Worm (Caenorhabditis elegans): ENCODE results near the gene W09C2.8.

The W09C2.8 gene

DNA sequence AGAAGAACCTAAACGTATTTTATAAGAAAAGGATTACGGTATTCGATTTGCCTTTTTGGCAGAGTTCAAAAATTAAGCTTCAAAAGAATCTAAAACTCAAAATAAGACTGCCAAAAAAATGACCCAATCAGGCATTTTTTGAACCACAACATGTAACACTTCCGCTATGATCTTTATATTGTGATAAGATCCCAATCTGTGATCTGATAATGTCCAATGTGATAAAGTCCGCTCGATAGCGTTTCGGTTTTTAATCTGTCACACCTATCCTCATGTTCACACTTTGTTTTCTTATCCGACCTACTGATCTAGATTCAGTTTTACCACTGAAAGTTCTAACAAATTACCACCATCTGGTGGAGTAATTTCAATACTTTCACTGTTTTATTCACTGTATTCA is 10.1 kb downstream of the W09C2.8 start:
- no peak for TF ChIP-seq nhr-11 (tag; optimal IDR thresholded peaks at IDR 0.05)
- no peak for TF ChIP-seq ceh-30 (tag; optimal IDR thresholded peaks at IDR 0.05)
- TF ChIP-seq ref-2 (tag; optimal IDR thresholded peaks at IDR 0.05), result no peak
- TF ChIP-seq ceh-19 (GFP tag; optimal IDR thresholded peaks at IDR 0.05), result no peak

DNA sequence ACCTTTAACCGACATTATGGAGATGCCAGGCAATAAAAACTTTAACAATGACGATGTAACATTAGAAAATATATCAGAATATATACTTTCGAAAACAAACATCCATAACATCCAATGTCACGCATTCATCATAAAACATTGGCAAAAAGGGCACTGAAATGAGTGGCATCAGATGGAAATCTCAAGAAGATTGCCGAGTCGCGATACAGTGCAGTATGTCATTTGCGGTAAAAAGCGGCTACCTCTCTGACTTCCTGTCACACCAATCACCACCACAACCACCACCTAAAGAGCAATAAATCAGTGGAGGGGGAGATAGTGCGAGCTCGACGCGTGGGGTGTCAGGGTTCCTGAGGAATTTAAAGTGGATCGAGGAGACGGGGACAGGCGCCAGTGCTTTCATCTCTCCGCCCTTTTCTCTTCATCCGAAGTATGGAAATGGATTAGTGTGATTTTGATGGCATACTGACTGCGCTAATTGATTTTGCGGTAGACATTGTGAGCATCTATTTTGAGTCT is 11.0 kb downstream of the W09C2.8 start:
- peak; percentile 27 for TF ChIP-seq rnt-1 (tag; optimal IDR thresholded peaks at IDR 0.05)
- no peak for TF ChIP-seq ahr-1 (tag; optimal IDR thresholded peaks at IDR 0.05)
- TF ChIP-seq madf-2 (tag; optimal IDR thresholded peaks at IDR 0.05), result no peak
- TF ChIP-seq che-1 (tag; optimal IDR thresholded peaks at IDR 0.05), result no peak
- TF ChIP-seq lim-6 (tag; optimal IDR thresholded peaks at IDR 0.05), result no peak
- TF ChIP-seq Y22D7AL.16 (tag; optimal IDR thresholded peaks at IDR 0.05), result no peak
- TF ChIP-seq unc-86 (tag; optimal IDR thresholded peaks at IDR 0.05), result no peak
- peak; percentile 48 for TF ChIP-seq unc-55 (GFP tag; optimal IDR thresholded peaks at IDR 0.05)
- TF ChIP-seq C38D4.7 (GFP tag; optimal IDR thresholded peaks at IDR 0.05), result no peak
- TF ChIP-seq ceh-9 (tag; optimal IDR thresholded peaks at IDR 0.05), result no peak

DNA sequence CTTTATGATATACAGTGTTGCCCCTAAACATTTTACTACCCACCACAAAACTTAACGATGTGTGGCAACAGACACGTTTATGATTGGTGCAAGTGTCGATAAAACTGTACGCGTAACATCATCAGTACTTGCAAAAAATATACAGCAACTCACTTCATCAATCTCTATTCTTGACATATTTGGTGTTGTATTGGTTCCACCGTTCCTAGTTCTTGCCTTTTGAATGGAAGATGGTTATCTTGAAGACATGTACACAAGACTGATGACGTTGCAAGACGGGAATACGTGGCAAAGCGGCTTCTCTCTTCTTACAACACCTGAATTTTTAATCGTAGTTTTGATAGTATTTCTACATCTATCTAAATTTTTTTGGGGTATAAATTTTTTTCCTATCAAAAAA is 13.3 kb downstream of the W09C2.8 start:
- no peak for TF ChIP-seq hlh-8 (tag; optimal IDR thresholded peaks at IDR 0.05)
- no peak for TF ChIP-seq ceh-9 (tag; optimal IDR thresholded peaks at IDR 0.05)
- TF ChIP-seq ceh-2 (tag; optimal IDR thresholded peaks at IDR 0.05), result no peak
- no peak for TF ChIP-seq ceh-18 (tag; optimal IDR thresholded peaks at IDR 0.05)
- no peak for TF ChIP-seq ttx-3 (tag; optimal IDR thresholded peaks at IDR 0.05)
- no peak for TF ChIP-seq tbx-2 (tag; optimal IDR thresholded peaks at IDR 0.05)
- TF ChIP-seq ceh-6 (GFP tag; optimal IDR thresholded peaks at IDR 0.05), result no peak
- no peak for TF ChIP-seq sox-4 (tag; optimal IDR thresholded peaks at IDR 0.05)
- no peak for TF ChIP-seq Y22D7AL.16 (tag; optimal IDR thresholded peaks at IDR 0.05)
- TF ChIP-seq pax-1 (tag; optimal IDR thresholded peaks at IDR 0.05), result no peak
- no peak for TF ChIP-seq nhr-232 (tag; optimal IDR thresholded peaks at IDR 0.05)
- no peak for TF ChIP-seq pat-9 (tag; optimal IDR thresholded peaks at IDR 0.05)
- no peak for TF ChIP-seq nhr-11 (tag; optimal IDR thresholded peaks at IDR 0.05)
- TF ChIP-seq fkh-6 (tag; optimal IDR thresholded peaks at IDR 0.05), result no peak
- TF ChIP-seq ztf-16 (tag; optimal IDR thresholded peaks at IDR 0.05), result no peak

DNA sequence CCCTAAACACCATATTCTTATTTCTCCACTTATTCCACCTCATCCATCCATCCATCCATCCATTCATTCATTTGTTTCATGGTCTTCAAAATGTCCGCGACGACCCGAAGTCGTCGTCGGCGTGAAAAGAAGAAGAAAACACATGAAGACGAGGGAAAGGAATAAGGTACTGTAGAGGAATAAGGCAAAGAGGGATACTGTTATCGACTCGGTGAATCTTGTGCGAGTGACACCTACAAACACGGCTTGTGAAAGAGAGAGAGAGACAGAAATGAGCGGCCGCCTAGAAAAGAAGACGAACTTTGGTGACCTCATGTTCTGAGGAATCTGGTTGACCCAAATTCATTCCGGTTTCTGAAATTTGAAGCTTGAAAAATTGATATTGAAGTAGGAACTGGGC is 15.1 kb downstream of the W09C2.8 start:
- TF ChIP-seq T23F11.4 (GFP tag; optimal IDR thresholded peaks at IDR 0.05), result no peak
- TF ChIP-seq nhr-232 (tag; optimal IDR thresholded peaks at IDR 0.05), result no peak
- no peak for TF ChIP-seq pax-1 (tag; optimal IDR thresholded peaks at IDR 0.05)
- no peak for TF ChIP-seq ztf-16 (tag; optimal IDR thresholded peaks at IDR 0.05)
- no peak for TF ChIP-seq lin-11 (tag; optimal IDR thresholded peaks at IDR 0.05)
- TF ChIP-seq hlh-15 (tag; optimal IDR thresholded peaks at IDR 0.05), result no peak
- no peak for TF ChIP-seq ceh-30 (tag; optimal IDR thresholded peaks at IDR 0.05)
- no peak for TF ChIP-seq ceh-24 (tag; optimal IDR thresholded peaks at IDR 0.05)
- TF ChIP-seq fkh-10 (GFP tag; optimal IDR thresholded peaks at IDR 0.05), result no peak
- TF ChIP-seq elt-2 (tag; optimal IDR thresholded peaks at IDR 0.05), result no peak
- no peak for TF ChIP-seq ceh-6 (GFP tag; optimal IDR thresholded peaks at IDR 0.05)
- no peak for TF ChIP-seq fkh-6 (tag; optimal IDR thresholded peaks at IDR 0.05)
- no peak for TF ChIP-seq unc-86 (tag; optimal IDR thresholded peaks at IDR 0.05)
- TF ChIP-seq ceh-48 (tag; optimal IDR thresholded peaks at IDR 0.05), result no peak
- no peak for TF ChIP-seq pag-3 (tag; optimal IDR thresholded peaks at IDR 0.05; ENCODE audit: borderline replicate concordance)
- no peak for TF ChIP-seq elt-4 (tag; optimal IDR thresholded peaks at IDR 0.05)
- TF ChIP-seq tbx-2 (tag; optimal IDR thresholded peaks at IDR 0.05), result no peak

DNA sequence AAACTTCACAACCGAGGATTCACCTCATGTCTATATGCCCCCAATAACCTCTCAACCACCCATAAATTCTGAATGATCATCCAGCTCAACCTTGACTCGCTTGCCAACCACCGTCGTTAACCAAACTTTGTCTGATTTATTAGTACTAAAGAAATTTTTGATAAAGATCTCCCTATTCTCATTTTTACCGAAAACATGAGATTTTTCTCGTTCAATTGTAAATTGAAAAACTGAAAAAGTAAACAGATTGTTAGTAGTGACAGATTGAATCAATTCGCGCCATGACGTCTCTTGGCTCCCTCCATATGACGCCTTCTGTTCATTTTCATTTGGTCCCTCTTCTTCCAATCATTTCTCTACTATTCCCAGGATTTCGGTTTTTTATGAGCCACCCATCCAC is 16.2 kb downstream of the W09C2.8 start:
- no peak for TF ChIP-seq hlh-8 (tag; optimal IDR thresholded peaks at IDR 0.05)
- no peak for TF ChIP-seq pros-1 (tag; optimal IDR thresholded peaks at IDR 0.05)
- no peak for TF ChIP-seq ceh-22 (tag; optimal IDR thresholded peaks at IDR 0.05)
- no peak for TF ChIP-seq elt-4 (tag; optimal IDR thresholded peaks at IDR 0.05)
- no peak for TF ChIP-seq eyg-1 (tag; optimal IDR thresholded peaks at IDR 0.05)
- TF ChIP-seq nhr-11 (tag; optimal IDR thresholded peaks at IDR 0.05), result no peak
- TF ChIP-seq fkh-10 (GFP tag; optimal IDR thresholded peaks at IDR 0.05), result no peak
- TF ChIP-seq dve-1 (tag; optimal IDR thresholded peaks at IDR 0.05), result no peak
- no peak for TF ChIP-seq unc-42 (tag; optimal IDR thresholded peaks at IDR 0.05)
- TF ChIP-seq sox-2 (GFP tag; IDR thresholded peaks at IDR 0.05), result no peak
- TF ChIP-seq elt-2 (tag; optimal IDR thresholded peaks at IDR 0.05), result no peak
- no peak for TF ChIP-seq T23F11.4 (GFP tag; optimal IDR thresholded peaks at IDR 0.05)
- no peak for TF ChIP-seq pha-2 (tag; optimal IDR thresholded peaks at IDR 0.05)
- TF ChIP-seq ttx-3 (tag; optimal IDR thresholded peaks at IDR 0.05), result no peak
- TF ChIP-seq ceh-19 (GFP tag; optimal IDR thresholded peaks at IDR 0.05), result no peak
- TF ChIP-seq syd-9 (tag; optimal IDR thresholded peaks at IDR 0.05), result no peak
- TF ChIP-seq ceh-48 (tag; optimal IDR thresholded peaks at IDR 0.05), result no peak
